Worm (Caenorhabditis elegans): ENCODE measurements around the gene clec-246.

DNA sequence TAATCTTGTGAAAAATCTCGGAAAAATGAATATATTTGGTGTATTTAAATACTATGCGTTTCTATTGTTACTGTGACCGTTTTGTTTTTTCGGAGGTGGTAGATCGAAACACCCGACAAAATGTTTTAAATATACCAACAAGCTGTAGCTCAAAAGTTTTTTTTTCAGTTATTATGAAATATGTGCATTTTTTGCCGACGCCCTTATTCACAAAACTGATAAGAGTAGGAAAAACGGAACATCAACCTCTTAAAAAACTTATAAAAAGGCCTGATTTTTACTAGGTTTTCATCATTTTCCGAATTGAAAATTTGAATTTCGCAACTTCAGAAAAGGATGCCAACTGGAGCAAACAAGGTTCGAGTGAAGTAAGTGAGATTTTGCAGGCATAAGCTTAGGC is 45.8 kb upstream of the clec-246 start, which contains the start of gene Y37H2A.14:
- TF ChIP-seq him-1 (tag; optimal IDR thresholded peaks at IDR 0.05): no peak
- no peak for TF ChIP-seq W03F9.2 (tag; optimal IDR thresholded peaks at IDR 0.05)
